Worm (Caenorhabditis elegans) whole organism, young adult: Measurements from ENCODE around the gene mth-2.

ENCODE experiments used
- B0035.1 ChIP-seq: sonication (generic microtip); optimal IDR thresholded peaks from 2 replicates; lab custom pipeline; 2016; ENCODE audit warnings: missing genetic modification characterization, mild to moderate bottlenecking, missing compliant biosample characterization, missing genotype, missing genetic modification reagents
- B0261.1 ChIP-seq: sonication (generic microtip); optimal IDR thresholded peaks from 2 replicates; lab custom pipeline; 2016; ENCODE audit warnings: mild to moderate bottlenecking, missing genetic modification characterization, moderate library complexity, missing compliant biosample characterization
- B0336.3 ChIP-seq: fragments of 200-800 bp; sonication (Bioruptor generic); IDR thresholded peaks from 2 replicates; pipeline ENCODE4 v1.3.6; 2022; ENCODE audit warnings: missing genetic modification characterization, missing compliant biosample characterization
- C17E4.6 ChIP-seq: fragments of 200-800 bp; sonication (Bioruptor generic); IDR thresholded peaks from 2 replicates; pipeline ENCODE4 v1.3.6; 2022; ENCODE audit warnings: missing genetic modification reagents, missing genetic modification characterization, missing compliant biosample characterization
- D2030.7 ChIP-seq: fragments of 200-800 bp; sonication (Bioruptor generic); IDR thresholded peaks from 2 replicates; pipeline ENCODE4 v1.3.6; 2022; ENCODE audit warnings: missing genetic modification reagents, missing genetic modification characterization, missing compliant biosample characterization
- F49E8.2 ChIP-seq: sonication (generic microtip); optimal IDR thresholded peaks from 3 replicates; lab custom pipeline; 2017; ENCODE audit warnings: missing genetic modification characterization, mild to moderate bottlenecking, missing compliant biosample characterization, antibody characterized with exemption, moderate library complexity; ENCODE audit not compliant: insufficient read depth
- F52B5.7 ChIP-seq: sonication (generic microtip); optimal IDR thresholded peaks from 2 replicates; lab custom pipeline; 2016; ENCODE audit warnings: mild to moderate bottlenecking, missing genetic modification characterization, missing compliant biosample characterization
- F57C9.4 ChIP-seq: sonication (generic microtip); optimal IDR thresholded peaks from 2 replicates; lab custom pipeline; 2017; ENCODE audit warnings: mild to moderate bottlenecking, missing genetic modification characterization, missing compliant biosample characterization
- Y95B8A.8 ChIP-seq: fragments of 200-800 bp; sonication (Bioruptor generic); IDR thresholded peaks from 2 replicates; pipeline ENCODE4 v1.3.6; 2022; ENCODE audit warnings: missing genetic modification reagents, missing genetic modification characterization, missing compliant biosample characterization
- akir-1 ChIP-seq: fragments of 200-800 bp; sonication (Bioruptor generic); optimal IDR thresholded peaks from 2 replicates; lab custom pipeline; 2018; ENCODE audit warnings: mild to moderate bottlenecking, missing genetic modification characterization, moderate library complexity, missing compliant biosample characterization
- atf-7 ChIP-seq: sonication (generic microtip); optimal IDR thresholded peaks from 2 replicates; lab custom pipeline; 2017; ENCODE audit warnings: mild to moderate bottlenecking, missing genetic modification characterization, missing compliant biosample characterization
- athp-1 ChIP-seq: sonication (generic microtip); optimal IDR thresholded peaks from 2 replicates; lab custom pipeline; 2017; ENCODE audit warnings: mild to moderate bottlenecking, missing genetic modification characterization, missing compliant biosample characterization
- attf-5 ChIP-seq: fragments of 200-800 bp; sonication (Bioruptor generic); optimal IDR thresholded peaks from 2 replicates; lab custom pipeline; 2018; ENCODE audit warnings: mild to moderate bottlenecking, missing genetic modification characterization, missing compliant biosample characterization
- bed-2 ChIP-seq: fragments of 200-800 bp; sonication (Bioruptor generic); IDR thresholded peaks from 2 replicates; pipeline ENCODE4 v1.3.6; 2022; ENCODE audit warnings: missing genetic modification reagents, missing genetic modification characterization, missing compliant biosample characterization
- ccch-3 ChIP-seq: fragments of 200-800 bp; sonication (Bioruptor generic); optimal IDR thresholded peaks from 2 replicates; lab custom pipeline; 2018; ENCODE audit warnings: mild to moderate bottlenecking, missing genetic modification characterization, missing compliant biosample characterization
- ceh-79 ChIP-seq: sonication (generic microtip); optimal IDR thresholded peaks from 2 replicates; lab custom pipeline; 2017; ENCODE audit warnings: mild to moderate bottlenecking, missing genetic modification characterization, missing compliant biosample characterization
- ceh-91 ChIP-seq: fragments of 200-800 bp; sonication (Bioruptor generic); IDR thresholded peaks from 2 replicates; pipeline ENCODE4 v1.3.6; 2022; ENCODE audit warnings: missing genetic modification reagents, missing genetic modification characterization, missing compliant biosample characterization
- dox-1 ChIP-seq: fragments of 200-800 bp; sonication (Bioruptor generic); IDR thresholded peaks from 2 replicates; pipeline ENCODE4 v1.3.6; 2022; ENCODE audit warnings: missing genetic modification reagents, missing genetic modification characterization, missing compliant biosample characterization
- egl-18 ChIP-seq: fragments of 200-800 bp; sonication (Bioruptor generic); IDR thresholded peaks from 2 replicates; pipeline ENCODE4 v1.3.6; 2022; ENCODE audit warnings: missing genetic modification reagents, missing genetic modification characterization, missing compliant biosample characterization
- ekl-4 ChIP-seq: fragments of 200-800 bp; sonication (Bioruptor generic); IDR thresholded peaks from 2 replicates; pipeline ENCODE4 v1.3.6; 2022; ENCODE audit warnings: missing genetic modification reagents, missing genetic modification characterization, missing compliant biosample characterization
- fkh-3 ChIP-seq: sonication (generic microtip); optimal IDR thresholded peaks from 2 replicates; lab custom pipeline; 2016; ENCODE audit warnings: mild to moderate bottlenecking, missing genetic modification characterization, missing compliant biosample characterization
- let-607 ChIP-seq, 2 experiments: fragments of 200-800 bp in 1 of 2; sonication (Bioruptor generic) in 1 of 2; sonication (generic microtip) in 1 of 2; optimal IDR thresholded peaks; 2 replicates each; lab custom pipeline; 2016 to 2018; ENCODE audit warnings: mild to moderate bottlenecking in 2 of 2, missing compliant biosample characterization in 2 of 2, missing genetic modification characterization in 2 of 2, moderate library complexity in 2 of 2, missing genotype in 1 of 2
- lin-54 ChIP-seq: fragments of 200-800 bp; sonication (Bioruptor generic); optimal IDR thresholded peaks from 2 replicates; lab custom pipeline; 2018; ENCODE audit warnings: mild to moderate bottlenecking, missing genetic modification characterization, missing compliant biosample characterization
- lir-1 ChIP-seq: fragments of 200-800 bp; sonication (Bioruptor generic); conservative IDR thresholded peaks from 2 replicates; pipeline ENCODE4 v1.3.6; 2022; ENCODE audit warnings: missing genetic modification reagents, missing genetic modification characterization, missing compliant biosample characterization
- madf-10 ChIP-seq: sonication (generic microtip); optimal IDR thresholded peaks from 2 replicates; lab custom pipeline; 2016; ENCODE audit warnings: mild to moderate bottlenecking, missing genetic modification characterization, missing compliant biosample characterization
- madf-3 ChIP-seq: fragments of 200-800 bp; sonication (Bioruptor generic); IDR thresholded peaks from 2 replicates; pipeline ENCODE4 v1.3.6; 2022; ENCODE audit warnings: missing genetic modification reagents, missing genetic modification characterization, missing compliant biosample characterization
- madf-6 ChIP-seq: fragments of 200-800 bp; sonication (Bioruptor generic); IDR thresholded peaks from 2 replicates; pipeline ENCODE4 v1.3.6; 2022; ENCODE audit warnings: missing genetic modification reagents, missing genetic modification characterization, missing compliant biosample characterization
- mcd-1 ChIP-seq: fragments of 200-800 bp; sonication (Bioruptor generic); IDR thresholded peaks from 2 replicates; pipeline ENCODE4 v1.3.6; 2022; ENCODE audit warnings: missing genetic modification reagents, missing genetic modification characterization, missing compliant biosample characterization
- mel-28 ChIP-seq: sonication (generic microtip); optimal IDR thresholded peaks from 2 replicates; lab custom pipeline; 2016; ENCODE audit warnings: borderline replicate concordance, mild to moderate bottlenecking, missing genetic modification characterization, missing compliant biosample characterization
- nfya-2 ChIP-seq: fragments of 200-800 bp; sonication (Bioruptor generic); IDR thresholded peaks from 2 replicates; pipeline ENCODE4 v1.3.6; 2022; ENCODE audit warnings: missing genetic modification reagents, missing genetic modification characterization, missing compliant biosample characterization
- nfyb-1 ChIP-seq: fragments of 200-800 bp; sonication (Bioruptor generic); IDR thresholded peaks from 2 replicates; pipeline ENCODE4 v1.3.6; 2022; ENCODE audit warnings: missing genetic modification reagents, missing genetic modification characterization, missing compliant biosample characterization
- nhr-179 ChIP-seq: sonication (generic microtip); optimal IDR thresholded peaks from 2 replicates; lab custom pipeline; 2016; ENCODE audit warnings: mild to moderate bottlenecking, missing genetic modification characterization, missing compliant biosample characterization
- nhr-80 ChIP-seq: sonication (generic microtip); optimal IDR thresholded peaks from 2 replicates; lab custom pipeline; 2016; ENCODE audit warnings: missing genetic modification characterization, missing compliant biosample characterization
- nhr-90 ChIP-seq: sonication (generic microtip); optimal IDR thresholded peaks from 2 replicates; lab custom pipeline; 2016; ENCODE audit warnings: missing genotype, mild to moderate bottlenecking, missing genetic modification characterization, missing compliant biosample characterization
- pha-4 ChIP-seq: fragments of 150-350 bp; sonication (generic microtip); optimal IDR thresholded peaks from 2 replicates; lab custom pipeline; 2014; ENCODE audit warnings: missing biosample characterization, missing genetic modification reagents, missing genetic modification characterization
- rpc-1 ChIP-seq, 2 experiments: fragments of 150-350 bp in 1 of 2; sonication (generic microtip) in 1 of 2; optimal IDR thresholded peaks; 2 replicates each; lab custom pipeline; 2014 to 2018; ENCODE audit warnings: missing biosample characterization in 1 of 2, missing genetic modification characterization in 1 of 2, missing genetic modification reagents in 1 of 2, missing genotype in 1 of 2
- snpc-1.1 ChIP-seq: sonication (generic microtip); optimal IDR thresholded peaks from 2 replicates; lab custom pipeline; 2017; ENCODE audit warnings: missing genetic modification characterization, mild to moderate bottlenecking, missing compliant biosample characterization, antibody characterized with exemption, moderate library complexity, missing genotype, missing genetic modification reagents; ENCODE audit not compliant: insufficient read depth
- snpc-4 ChIP-seq, 5 experiments: fragments of 150-350 bp in 1 of 5; sonication (generic microtip) in 4 of 5; optimal IDR thresholded peaks; 2 replicates each; lab custom pipeline; 2014 to 2018; ENCODE audit warnings: missing genetic modification characterization in 5 of 5, missing biosample characterization in 3 of 5, antibody characterized with exemption in 2 of 5, mild to moderate bottlenecking in 2 of 5, missing compliant biosample characterization in 2 of 5, missing genotype in 2 of 5, moderate library complexity in 2 of 5, missing genetic modification reagents in 1 of 5
- somi-1 ChIP-seq: fragments of 200-800 bp; sonication (Bioruptor generic); optimal IDR thresholded peaks from 2 replicates; lab custom pipeline; 2018; ENCODE audit warnings: mild to moderate bottlenecking, missing genetic modification characterization, missing compliant biosample characterization
- tbp1 ChIP-seq: fragments of 200-800 bp; sonication (Bioruptor generic); optimal IDR thresholded peaks from 2 replicates; lab custom pipeline; 2018; ENCODE audit warnings: mild to moderate bottlenecking, missing genetic modification characterization, missing compliant biosample characterization
- tlf-1 ChIP-seq: fragments of 200-800 bp; sonication (Bioruptor generic); optimal IDR thresholded peaks from 2 replicates; lab custom pipeline; 2018; ENCODE audit warnings: mild to moderate bottlenecking, missing genetic modification characterization, missing compliant biosample characterization
- unc-130 ChIP-seq: sonication (generic microtip); optimal IDR thresholded peaks from 2 replicates; lab custom pipeline; 2016; ENCODE audit warnings: missing genetic modification reagents, missing genetic modification characterization, missing compliant biosample characterization
- ztf-25 ChIP-seq: fragments of 200-800 bp; sonication (Bioruptor generic); IDR thresholded peaks from 2 replicates; pipeline ENCODE4 v1.3.6; 2022; ENCODE audit warnings: missing genetic modification reagents, missing genetic modification characterization, missing compliant biosample characterization
- ztf-28 ChIP-seq: fragments of 200-800 bp; sonication (Bioruptor generic); IDR thresholded peaks from 2 replicates; pipeline ENCODE4 v1.3.6; 2022; ENCODE audit warnings: missing genetic modification reagents, missing genetic modification characterization, missing compliant biosample characterization
- ztf-6 ChIP-seq: fragments of 200-800 bp; sonication (Bioruptor generic); IDR thresholded peaks from 2 replicates; pipeline ENCODE4 v1.3.6; 2022; ENCODE audit warnings: missing genetic modification reagents, missing genetic modification characterization, missing compliant biosample characterization

mth-2 gene

ce11 chrII:4194127-4194526 is at the start of gene mth-2:
mth-2 (minus strand) TSS chrII:4194314.
- TF ChIP-seq attf-5 (GFP tag; lab: Kevin White, UChicago) (no peak), ztf-25 (GFP tag; lab: Robert Waterston, UW) (no peak), rpc-1 (optimal IDR thresholded peaks at IDR 0.05; lab: Kevin White, UChicago) (no peak), rpc-1 (tag; optimal IDR thresholded peaks at IDR 0.05; lab: Kevin White, UChicago) (no peak), F57C9.4 (tag; lab: Kevin White, UChicago) (no peak), C17E4.6 (GFP tag; lab: Robert Waterston, UW) (no peak), nfyb-1 (GFP tag; lab: Robert Waterston, UW) (peak; percentile 34; the same call in 1 of the 2 replicates), dox-1 (GFP tag; lab: Robert Waterston, UW) (peak; percentile 63), B0261.1 (tag; lab: Kevin White, UChicago) (no peak), F49E8.2 (tag; lab: Kevin White, UChicago) (no peak), B0336.3 (GFP tag; lab: Robert Waterston, UW) (0 out of 2 replicates have a peak, but pooled peaks have one; percentile 34), mel-28 (no peak), akir-1 (GFP tag; lab: Kevin White, UChicago) (no peak), bed-2 (no peak), ekl-4 (GFP tag; lab: Robert Waterston, UW) (no peak), lir-1 (GFP tag; lab: Robert Waterston, UW) (no peak), tlf-1 (GFP tag; lab: Kevin White, UChicago) (no peak), fkh-3 (tag; lab: Kevin White, UChicago) (no peak), pha-4 (no peak), nhr-80 (tag; lab: Kevin White, UChicago) (peak; percentile 94), B0035.1 (tag; lab: Kevin White, UChicago) (no peak), ztf-6 (GFP tag; lab: Robert Waterston, UW) (no peak), ceh-79 (no peak)

DNA sequence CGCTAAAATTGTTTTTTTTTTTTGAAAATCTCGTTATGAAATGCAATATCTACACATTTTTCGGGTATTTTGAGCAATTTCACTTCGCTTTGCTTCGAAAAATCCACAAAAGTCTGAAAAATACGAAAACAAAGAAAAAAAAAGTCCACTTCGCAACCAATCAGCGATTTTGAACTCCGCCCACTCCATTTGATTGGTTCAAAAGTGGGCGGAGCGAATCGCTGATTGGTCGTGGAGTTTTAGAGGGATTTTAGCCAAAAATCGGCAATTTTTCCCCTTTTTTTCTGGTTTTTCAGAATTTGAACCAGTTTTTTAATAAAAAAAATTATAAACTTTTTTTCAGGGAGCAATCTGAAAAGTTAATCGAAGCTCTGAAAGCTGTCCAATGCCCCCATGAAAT is 44.8 kb upstream of the mth-2 start:
- TF ChIP-seq madf-10 (tag; lab: Kevin White, UChicago) (no peak), B0261.1 (tag; lab: Kevin White, UChicago) (no peak), egl-18 (GFP tag; lab: Robert Waterston, UW) (no peak), ztf-28 (GFP tag; lab: Robert Waterston, UW) (no peak), nfya-2 (GFP tag; lab: Robert Waterston, UW) (no peak), atf-7 (tag; lab: Kevin White, UChicago) (no peak), nhr-179 (tag; lab: Kevin White, UChicago) (no peak), F52B5.7 (no peak), somi-1 (GFP tag; lab: Kevin White, UChicago) (no peak), madf-6 (GFP tag; lab: Robert Waterston, UW) (no peak), nhr-90 (tag; lab: Kevin White, UChicago) (no peak), snpc-4 (GFP tag; optimal IDR thresholded peaks at IDR 0.05; lab: Kevin White, UChicago) (no peak), snpc-4 (tag; optimal IDR thresholded peaks at IDR 0.05; lab: Kevin White, UChicago) (no peak), Y95B8A.8 (no peak)

DNA sequence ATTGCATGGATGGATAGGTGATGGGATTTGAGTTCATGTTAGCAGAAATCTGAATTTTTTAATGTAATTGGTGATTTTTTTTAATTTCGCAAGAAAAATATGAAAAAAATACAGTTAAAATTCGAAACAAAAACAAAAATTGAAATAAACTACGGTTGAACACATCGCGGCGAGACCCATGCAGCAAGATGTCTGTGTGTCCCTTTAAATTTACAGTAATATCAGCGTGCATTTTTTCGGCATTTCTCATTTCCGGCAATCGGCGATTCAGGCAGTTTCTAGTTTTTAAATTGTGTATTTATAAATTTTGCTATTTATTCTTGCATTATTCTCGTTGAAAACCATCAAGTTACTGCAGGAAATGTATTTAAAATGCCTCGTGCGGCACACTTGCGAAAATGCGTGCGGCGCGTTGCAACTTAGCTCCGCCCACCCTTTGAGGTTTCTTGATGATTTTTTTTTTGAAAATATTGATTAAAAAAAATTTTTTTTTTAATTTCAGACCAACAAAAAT is 43.6 kb upstream of the mth-2 start, which contains the start of the genes fbxc-44 and C16A11.2:
Gene fbxc-44 (minus strand): TSS at position 51 of the 514 bp plus-strand sequence.
Gene C16A11.2 (plus strand): TSS at position 503 of the 514 bp plus-strand sequence.
- TF ChIP-seq madf-6 (GFP tag; lab: Robert Waterston, UW) (peak; percentile 92), ceh-91 (GFP tag; lab: Robert Waterston, UW) (peak; percentile 59; the same call in 1 of the 2 replicates), ccch-3 (GFP tag; lab: Kevin White, UChicago) (no peak), snpc-1.1 (tag; lab: Kevin White, UChicago) (no peak), snpc-4 (GFP tag; optimal IDR thresholded peaks at IDR 0.05; lab: Kevin White, UChicago) (no peak), snpc-4 (tag; optimal IDR thresholded peaks at IDR 0.05; lab: Kevin White, UChicago) (peak in 2 of 4 experiments; percentile 4 to 57), tbp1 (GFP tag; lab: Kevin White, UChicago) (peak; percentile 26), athp-1 (peak; percentile 47), let-607 (tag; optimal IDR thresholded peaks at IDR 0.05; lab: Kevin White, UChicago) (peak in 1 of 2 experiments; percentile 9), D2030.7 (GFP tag; lab: Robert Waterston, UW) (peak; percentile 56; the same call in 1 of the 2 replicates), C17E4.6 (GFP tag; lab: Robert Waterston, UW) (peak; percentile 16; the same call in 1 of the 2 replicates), mcd-1 (GFP tag; lab: Robert Waterston, UW) (peak; percentile 52; the same call in 1 of the 2 replicates), unc-130 (GFP tag; lab: Kevin White, UChicago) (peak; percentile 31), madf-3 (GFP tag; lab: Robert Waterston, UW) (no peak), lin-54 (GFP tag; lab: Kevin White, UChicago) (peak; percentile 46)
